Fruit fly (Drosophila melanogaster): Measurements from ENCODE around the gene KrT95D.

The KrT95D gene

DNA sequence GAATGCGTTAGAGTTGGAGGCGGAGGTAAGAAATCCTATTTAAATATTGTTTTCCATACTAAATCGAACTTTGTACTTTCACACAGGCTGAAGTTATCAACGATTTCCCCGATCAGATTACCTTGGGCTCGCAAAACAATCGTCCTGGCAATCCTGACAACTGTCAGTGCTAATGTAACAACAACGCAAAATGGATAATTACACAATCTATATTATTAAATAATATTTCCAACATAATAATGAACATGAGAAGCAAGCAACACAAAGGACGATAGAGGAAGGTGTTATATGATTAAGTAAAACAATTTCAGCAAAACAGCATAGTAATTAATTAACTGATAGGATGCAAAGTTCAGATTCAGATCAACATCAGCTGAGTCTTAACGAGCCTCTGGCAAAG, 37.0 kb downstream of the KrT95D start:
- TF ChIP-seq D1 (tag; optimal IDR thresholded peaks at IDR 0.05) (no peak), fd96Ca (GFP tag; IDR thresholded peaks at IDR 0.05) (no peak), EcR (GFP tag; optimal IDR thresholded peaks at IDR 0.05) (no peak), gl (tag; optimal IDR thresholded peaks at IDR 0.05) (no peak), CG9948 (tag; optimal IDR thresholded peaks at IDR 0.05) (no peak), Pif1A (GFP tag; optimal IDR thresholded peaks at IDR 0.05) (no peak), Pif1B (GFP tag; optimal IDR thresholded peaks at IDR 0.05) (no peak), CG15710 (tag; optimal IDR thresholded peaks at IDR 0.05) (no peak), CG32121 (GFP tag; IDR thresholded peaks at IDR 0.05) (no peak), Ets98B (GFP tag; IDR thresholded peaks at IDR 0.05) (no peak), CG4496 (GFP tag; IDR thresholded peaks at IDR 0.05) (no peak), rn (GFP tag; IDR thresholded peaks at IDR 0.05) (no peak), CG34367 (tag; optimal IDR thresholded peaks at IDR 0.05) (no peak), Snoo (tag; optimal IDR thresholded peaks at IDR 0.05) (no peak), CG17806 (tag; optimal IDR thresholded peaks at IDR 0.05) (no peak), CG13204 (GFP tag; optimal IDR thresholded peaks at IDR 0.05) (no peak)

- TF ChIP-seq Pif1B (GFP tag; optimal IDR thresholded peaks at IDR 0.05), result no peak
- TF ChIP-seq CG17806 (tag; optimal IDR thresholded peaks at IDR 0.05), result no peak
- TF ChIP-seq CG12605 (GFP tag; IDR thresholded peaks at IDR 0.05), result peak; percentile 41
- peak; percentile 7 for TF ChIP-seq CG15710 (tag; optimal IDR thresholded peaks at IDR 0.05)
- no peak for TF ChIP-seq Pif1A (GFP tag; optimal IDR thresholded peaks at IDR 0.05)
- TF ChIP-seq Snoo (tag; optimal IDR thresholded peaks at IDR 0.05), result peak; percentile 9
- TF ChIP-seq rn (GFP tag; IDR thresholded peaks at IDR 0.05), result no peak
- TF ChIP-seq CG32121 (GFP tag; IDR thresholded peaks at IDR 0.05), result peak; percentile 28
- no peak for TF ChIP-seq CG14655 (GFP tag; optimal IDR thresholded peaks at IDR 0.05)
- TF ChIP-seq CG4496 (GFP tag; IDR thresholded peaks at IDR 0.05), result peak; percentile 54; the same call in 2 of the 3 replicates
- no peak for TF ChIP-seq CG13204 (GFP tag; optimal IDR thresholded peaks at IDR 0.05)
- TF ChIP-seq CG10348 (GFP tag; IDR thresholded peaks at IDR 0.05), result no peak
- TF ChIP-seq CG9948 (tag; optimal IDR thresholded peaks at IDR 0.05), result no peak
- TF ChIP-seq EcR (GFP tag; optimal IDR thresholded peaks at IDR 0.05), result peak; percentile 48
- TF ChIP-seq D1 (tag; optimal IDR thresholded peaks at IDR 0.05), result no peak
- TF ChIP-seq gl (tag; optimal IDR thresholded peaks at IDR 0.05), result peak; percentile 68
- peak; percentile 34; the same call in 1 of the 2 replicates for TF ChIP-seq Ets98B (GFP tag; IDR thresholded peaks at IDR 0.05)
- peak; percentile 47; the same call in 1 of the 3 replicates for TF ChIP-seq fd96Ca (GFP tag; IDR thresholded peaks at IDR 0.05)
- TF ChIP-seq CG8159 (tag; optimal IDR thresholded peaks at IDR 0.05), result no peak
- TF ChIP-seq CG34367 (tag; optimal IDR thresholded peaks at IDR 0.05), result peak; percentile 5
- peak; percentile 11 for TF ChIP-seq CG8301 (tag; optimal IDR thresholded peaks at IDR 0.05)
These were observed 38.5 kb downstream of the KrT95D start, which contains the start of the genes Epp and Rab7 for dm6 chr3R:23992823-23993797. TSS of gene Epp (minus strand) at chr3R:23992916. TSS of gene Rab7 (plus strand) at chr3R:23993008.

dm6 chr3R:23991364-23991763, 40.3 kb downstream of the KrT95D start:
- no peak for TF ChIP-seq CG8301 (tag; optimal IDR thresholded peaks at IDR 0.05)
- no peak for TF ChIP-seq CG9948 (tag; optimal IDR thresholded peaks at IDR 0.05)
- no peak for TF ChIP-seq CG17806 (tag; optimal IDR thresholded peaks at IDR 0.05)
- no peak for TF ChIP-seq CG32121 (GFP tag; IDR thresholded peaks at IDR 0.05)
- no peak for TF ChIP-seq CG12605 (GFP tag; IDR thresholded peaks at IDR 0.05)
- no peak for TF ChIP-seq CG15710 (tag; optimal IDR thresholded peaks at IDR 0.05)
- TF ChIP-seq CG34367 (tag; optimal IDR thresholded peaks at IDR 0.05), result no peak
- TF ChIP-seq CG13204 (GFP tag; optimal IDR thresholded peaks at IDR 0.05), result no peak
- TF ChIP-seq fd96Ca (GFP tag; IDR thresholded peaks at IDR 0.05), result no peak
- TF ChIP-seq Snoo (tag; optimal IDR thresholded peaks at IDR 0.05), result no peak
- TF ChIP-seq Ets98B (GFP tag; IDR thresholded peaks at IDR 0.05), result no peak
- TF ChIP-seq gl (tag; optimal IDR thresholded peaks at IDR 0.05), result no peak
- no peak for TF ChIP-seq Pif1B (GFP tag; optimal IDR thresholded peaks at IDR 0.05)

dm6 chr3R:23986479-23986930, 45.1 kb downstream of the KrT95D start, which contains the start of the genes CG13603 and CG5902:
TSS of gene CG13603 (minus strand) at chr3R:23986569.
TSS of gene CG5902 (plus strand) at chr3R:23986642.
- TF ChIP-seq gl (tag; optimal IDR thresholded peaks at IDR 0.05) (peak; percentile 48), CG8301 (tag; optimal IDR thresholded peaks at IDR 0.05) (no peak), CG34367 (tag; optimal IDR thresholded peaks at IDR 0.05) (no peak), Snoo (tag; optimal IDR thresholded peaks at IDR 0.05) (no peak), D1 (tag; optimal IDR thresholded peaks at IDR 0.05) (no peak), CG9948 (tag; optimal IDR thresholded peaks at IDR 0.05) (no peak), CG4496 (GFP tag; IDR thresholded peaks at IDR 0.05) (no peak; the same call in 1 of the 3 replicates), CG14655 (GFP tag; optimal IDR thresholded peaks at IDR 0.05) (no peak), Pif1B (GFP tag; optimal IDR thresholded peaks at IDR 0.05) (no peak), CG8159 (tag; optimal IDR thresholded peaks at IDR 0.05) (no peak), CG32121 (GFP tag; IDR thresholded peaks at IDR 0.05) (peak; percentile 42; the same call in 1 of the 2 replicates), CG13204 (GFP tag; optimal IDR thresholded peaks at IDR 0.05) (no peak), Ets98B (GFP tag; IDR thresholded peaks at IDR 0.05) (peak; percentile 30), EcR (GFP tag; optimal IDR thresholded peaks at IDR 0.05) (peak; percentile 70), Pif1A (GFP tag; optimal IDR thresholded peaks at IDR 0.05) (no peak), fd96Ca (GFP tag; IDR thresholded peaks at IDR 0.05) (peak; percentile 57; the same call in 1 of the 3 replicates), CG17806 (tag; optimal IDR thresholded peaks at IDR 0.05) (no peak), CG15710 (tag; optimal IDR thresholded peaks at IDR 0.05) (peak; percentile 16), CG10348 (GFP tag; IDR thresholded peaks at IDR 0.05) (no peak), CG12605 (GFP tag; IDR thresholded peaks at IDR 0.05) (no peak), rn (GFP tag; IDR thresholded peaks at IDR 0.05) (0 out of 2 replicates have a peak, but pooled peaks have one; percentile 8)

DNA sequence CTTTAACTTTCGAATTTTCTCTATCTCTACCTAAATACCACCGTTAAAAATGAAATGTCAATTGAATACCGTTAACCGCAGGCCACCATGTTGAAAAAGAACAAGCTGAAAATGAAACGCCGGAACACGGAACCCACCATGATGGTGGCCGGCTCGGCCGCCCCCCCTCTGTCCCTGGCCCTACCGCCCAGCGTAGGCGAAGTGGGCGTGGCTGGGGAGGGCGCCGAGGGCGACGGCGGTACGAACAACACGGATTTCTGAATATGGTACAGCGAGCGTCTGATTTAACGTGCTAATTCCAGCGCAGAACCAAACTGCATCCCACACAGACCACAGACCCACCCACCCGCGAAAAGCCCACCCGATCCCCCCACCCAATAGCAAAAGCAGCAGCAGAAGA, 50.0 kb downstream of the KrT95D start:
- TF ChIP-seq CG10348 (GFP tag; IDR thresholded peaks at IDR 0.05) (no peak), Pif1B (GFP tag; optimal IDR thresholded peaks at IDR 0.05) (no peak), CG32121 (GFP tag; IDR thresholded peaks at IDR 0.05) (no peak)

Measured in whole organism, pupa.